Worm (Caenorhabditis elegans) whole organism, mixed stage, embryonic: ENCODE results near the gene ZK721.4.

Experiments used
- bed-3 ChIP-seq: fragments of 200-800 bp; sonication (Bioruptor generic); optimal IDR thresholded peaks from 3 replicates; lab custom pipeline; 2018; ENCODE audit warnings: mild to moderate bottlenecking, missing genetic modification characterization, moderate library complexity, missing compliant biosample characterization
- blmp-1 ChIP-seq: fragments of 150-350 bp; optimal IDR thresholded peaks from 2 replicates; lab custom pipeline; 2014; ENCODE audit warnings: missing biosample characterization, missing genetic modification characterization
- ceh-39 ChIP-seq: fragments of 150-350 bp; optimal IDR thresholded peaks from 2 replicates; lab custom pipeline; 2014; ENCODE audit warnings: missing biosample characterization, missing genetic modification characterization
- ceh-43 ChIP-seq: fragments of 200-800 bp; sonication (Bioruptor generic); optimal IDR thresholded peaks from 2 replicates; lab custom pipeline; 2018; ENCODE audit warnings: mild to moderate bottlenecking, missing genetic modification characterization, moderate library complexity, missing compliant biosample characterization
- ceh-83 ChIP-seq: fragments of 200-800 bp; sonication (Bioruptor generic); optimal IDR thresholded peaks from 2 replicates; lab custom pipeline; 2018; ENCODE audit warnings: mild to moderate bottlenecking, missing genetic modification characterization, missing compliant biosample characterization
- ces-1 ChIP-seq: fragments of 150-350 bp; optimal IDR thresholded peaks from 2 replicates; lab custom pipeline; 2014; ENCODE audit warnings: missing biosample characterization, missing genetic modification reagents, missing genetic modification characterization
- cnd-1 ChIP-seq: fragments of 200-800 bp; sonication (Bioruptor generic); optimal IDR thresholded peaks from 2 replicates; lab custom pipeline; 2018; ENCODE audit warnings: mild to moderate bottlenecking, missing genetic modification characterization, missing compliant biosample characterization
- drap-1 ChIP-seq: fragments of 200-800 bp; sonication (Bioruptor generic); optimal IDR thresholded peaks from 3 replicates; lab custom pipeline; 2018; ENCODE audit warnings: mild to moderate bottlenecking, missing genetic modification characterization, missing compliant biosample characterization
- elt-1 ChIP-seq: sonication (generic microtip); optimal IDR thresholded peaks from 2 replicates; lab custom pipeline; 2017; ENCODE audit warnings: missing genetic modification characterization, mild to moderate bottlenecking, missing compliant biosample characterization, antibody characterized with exemption, moderate library complexity, borderline replicate concordance; ENCODE audit not compliant: insufficient read depth
- elt-3 ChIP-seq: fragments of 150-350 bp; optimal IDR thresholded peaks from 2 replicates; lab custom pipeline; 2014; ENCODE audit warnings: missing biosample characterization, missing genetic modification characterization
- flh-1 ChIP-seq: fragments of 200-800 bp; sonication (Bioruptor generic); optimal IDR thresholded peaks from 2 replicates; lab custom pipeline; 2018; ENCODE audit warnings: mild to moderate bottlenecking, missing genetic modification characterization, moderate library complexity, missing compliant biosample characterization
- lin-13 ChIP-seq: fragments of 150-350 bp; optimal IDR thresholded peaks from 2 replicates; lab custom pipeline; 2014; ENCODE audit warnings: missing biosample characterization, missing genetic modification characterization
- lin-32 ChIP-seq: fragments of 200-800 bp; sonication (Bioruptor generic); optimal IDR thresholded peaks from 2 replicates; lab custom pipeline; 2018; ENCODE audit warnings: mild to moderate bottlenecking, missing genetic modification characterization, missing compliant biosample characterization
- lsy-2 ChIP-seq: fragments of 150-350 bp; optimal IDR thresholded peaks from 2 replicates; lab custom pipeline; 2014; ENCODE audit warnings: missing biosample characterization, missing genetic modification characterization
- mab-5 ChIP-seq: fragments of 150-350 bp; optimal IDR thresholded peaks from 2 replicates; lab custom pipeline; 2014; ENCODE audit warnings: missing biosample characterization, missing genetic modification characterization
- mep-1 ChIP-seq: fragments of 150-350 bp; optimal IDR thresholded peaks from 2 replicates; lab custom pipeline; 2017; ENCODE audit warnings: missing biosample characterization, missing genetic modification reagents, missing genetic modification characterization, inconsistent platforms
- mls-2 ChIP-seq: sonication (generic microtip); optimal IDR thresholded peaks from 2 replicates; lab custom pipeline; 2016; ENCODE audit warnings: mild to moderate bottlenecking, missing genetic modification characterization, moderate library complexity, missing compliant biosample characterization
- nhr-12 ChIP-seq: fragments of 150-350 bp; optimal IDR thresholded peaks from 2 replicates; lab custom pipeline; 2014; ENCODE audit warnings: missing biosample characterization, missing genetic modification characterization
- nhr-28 ChIP-seq: fragments of 150-350 bp; optimal IDR thresholded peaks from 2 replicates; lab custom pipeline; 2014; ENCODE audit warnings: missing biosample characterization, missing genetic modification characterization
- nhr-76 ChIP-seq: sonication (generic microtip); optimal IDR thresholded peaks from 2 replicates; lab custom pipeline; 2017; ENCODE audit warnings: missing biosample characterization, missing genetic modification characterization
- pha-4 ChIP-seq: fragments of 150-350 bp; optimal IDR thresholded peaks from 2 replicates; lab custom pipeline; 2018; ENCODE audit warnings: missing biosample characterization, missing genetic modification reagents, missing genetic modification characterization
- sem-2 ChIP-seq: fragments of 200-800 bp; sonication (Bioruptor generic); optimal IDR thresholded peaks from 2 replicates; lab custom pipeline; 2018; ENCODE audit warnings: mild to moderate bottlenecking, missing genetic modification characterization, missing compliant biosample characterization
- snpc-4 ChIP-seq: fragments of 150-350 bp; optimal IDR thresholded peaks from 2 replicates; lab custom pipeline; 2014; ENCODE audit warnings: missing biosample characterization, missing genetic modification characterization
- sptf-1 ChIP-seq: sonication (generic microtip); optimal IDR thresholded peaks from 2 replicates; lab custom pipeline; 2017; ENCODE audit warnings: mild to moderate bottlenecking, missing genetic modification characterization, moderate library complexity, missing compliant biosample characterization
- tbx-8 ChIP-seq: fragments of 200-800 bp; sonication (Bioruptor generic); optimal IDR thresholded peaks from 2 replicates; lab custom pipeline; 2018; ENCODE audit warnings: mild to moderate bottlenecking, missing genetic modification characterization, moderate library complexity, missing compliant biosample characterization
- unc-120 ChIP-seq: sonication (generic microtip); optimal IDR thresholded peaks from 2 replicates; lab custom pipeline; 2017; ENCODE audit warnings: missing genetic modification characterization, missing compliant biosample characterization; ENCODE audit not compliant: poor library complexity, severe bottlenecking
- unc-39 ChIP-seq: fragments of 150-350 bp; optimal IDR thresholded peaks from 2 replicates; lab custom pipeline; 2014; ENCODE audit warnings: missing biosample characterization, missing genetic modification characterization
- unc-62 ChIP-seq: fragments of 150-350 bp; optimal IDR thresholded peaks from 2 replicates; lab custom pipeline; 2014; ENCODE audit warnings: missing biosample characterization, missing genetic modification reagents, missing genetic modification characterization
- zip-8 ChIP-seq: fragments of 150-350 bp; optimal IDR thresholded peaks from 2 replicates; lab custom pipeline; 2014; ENCODE audit warnings: missing biosample characterization, missing genetic modification characterization
- ztf-11 ChIP-seq: fragments of 150-350 bp; optimal IDR thresholded peaks from 2 replicates; lab custom pipeline; 2014; ENCODE audit warnings: missing biosample characterization, missing genetic modification characterization

Gene ZK721.4

ce11 chrX:8799925-8800324, 21.3 kb downstream of the ZK721.4 start:
- TF ChIP-seq lin-32 = no peak
- TF ChIP-seq elt-3 (tag; lab: Kevin White, UChicago) = no peak
- TF ChIP-seq nhr-76 (tag; lab: Kevin White, UChicago) = no peak
- TF ChIP-seq sem-2 (GFP tag; lab: Kevin White, UChicago) = no peak
- no peak for TF ChIP-seq mep-1
- TF ChIP-seq tbx-8 (GFP tag; lab: Kevin White, UChicago) = no peak
- no peak for TF ChIP-seq zip-8 (tag; lab: Kevin White, UChicago)
- TF ChIP-seq mls-2 (tag; lab: Kevin White, UChicago) = no peak
- TF ChIP-seq lsy-2 (tag; lab: Kevin White, UChicago) = no peak
- no peak for TF ChIP-seq nhr-28 (tag; lab: Kevin White, UChicago)
- no peak for TF ChIP-seq mab-5 (tag; lab: Kevin White, UChicago)
- TF ChIP-seq ztf-11 (tag; lab: Kevin White, UChicago) = no peak
- no peak for TF ChIP-seq ceh-39 (tag; lab: Kevin White, UChicago)

DNA sequence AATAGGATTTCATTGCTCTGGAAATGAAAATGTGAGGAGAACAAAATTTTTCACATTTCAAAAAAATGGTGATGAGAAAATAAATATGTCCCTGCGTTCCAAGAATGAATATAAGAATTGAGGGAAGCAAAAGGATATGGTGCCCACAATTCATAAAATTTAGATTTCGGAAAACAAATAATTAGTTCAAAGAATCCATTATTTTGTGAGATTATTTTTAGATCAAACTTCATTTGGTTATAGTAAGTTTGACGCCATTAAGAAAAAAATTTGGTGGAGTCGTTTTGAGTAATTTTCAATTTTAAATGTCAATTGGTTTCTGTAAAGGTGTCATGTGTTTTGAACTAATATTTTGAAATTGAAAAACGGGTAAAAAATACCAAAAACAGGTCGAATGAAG, 21.7 kb downstream of the ZK721.4 start:
- TF ChIP-seq unc-39 (tag; lab: Kevin White, UChicago) (no peak), lin-13 (tag; lab: Kevin White, UChicago) (no peak), elt-3 (tag; lab: Kevin White, UChicago) (no peak), drap-1 (no peak), zip-8 (tag; lab: Kevin White, UChicago) (no peak), unc-120 (tag; lab: Kevin White, UChicago) (no peak), snpc-4 (no peak), ztf-11 (tag; lab: Kevin White, UChicago) (no peak), mep-1 (no peak), nhr-76 (tag; lab: Kevin White, UChicago) (no peak), pha-4 (tag; lab: Kevin White, UChicago) (no peak), tbx-8 (GFP tag; lab: Kevin White, UChicago) (no peak), flh-1 (GFP tag; lab: Kevin White, UChicago) (no peak), mab-5 (tag; lab: Kevin White, UChicago) (no peak)

DNA sequence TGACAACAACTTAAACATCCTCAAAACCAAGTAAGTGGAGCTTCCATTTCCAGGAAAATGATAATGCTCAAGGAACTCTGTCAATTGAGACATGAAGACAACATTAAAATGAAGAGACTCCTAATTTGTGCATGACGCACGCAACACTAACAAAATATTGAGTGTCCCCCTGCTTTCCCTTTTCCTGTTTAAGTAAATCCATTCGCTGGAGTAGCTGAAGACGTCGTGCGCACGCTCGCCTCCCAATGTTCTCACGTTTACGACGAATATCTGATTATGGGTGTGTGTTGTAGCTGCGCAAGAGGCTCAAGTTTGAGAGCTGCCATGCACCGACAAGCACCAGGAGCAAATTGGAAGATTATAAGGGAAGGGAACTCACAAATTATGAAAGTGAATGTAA, 22.3 kb downstream of the ZK721.4 start:
- TF ChIP-seq lsy-2 (tag; lab: Kevin White, UChicago) (no peak), zip-8 (tag; lab: Kevin White, UChicago) (no peak), ces-1 (GFP tag; lab: Kevin White, UChicago) (peak; percentile 92), tbx-8 (GFP tag; lab: Kevin White, UChicago) (no peak), lin-32 (no peak), pha-4 (tag; lab: Kevin White, UChicago) (no peak)

ce11 chrX:8805475-8805874, 26.8 kb downstream of the ZK721.4 start:
- TF ChIP-seq nhr-76 (tag; lab: Kevin White, UChicago) = no peak
- TF ChIP-seq ceh-43 (GFP tag; lab: Kevin White, UChicago) = no peak
- no peak for TF ChIP-seq pha-4 (tag; lab: Kevin White, UChicago)
- TF ChIP-seq mls-2 (tag; lab: Kevin White, UChicago) = no peak
- no peak for TF ChIP-seq nhr-12
- no peak for TF ChIP-seq sem-2 (GFP tag; lab: Kevin White, UChicago)
- no peak for TF ChIP-seq unc-62 (GFP tag; lab: Kevin White, UChicago)
- TF ChIP-seq tbx-8 (GFP tag; lab: Kevin White, UChicago) = no peak
- no peak for TF ChIP-seq lin-13 (tag; lab: Kevin White, UChicago)
- TF ChIP-seq nhr-28 (tag; lab: Kevin White, UChicago) = no peak
- TF ChIP-seq ces-1 (GFP tag; lab: Kevin White, UChicago) = no peak
- no peak for TF ChIP-seq cnd-1 (tag; lab: Kevin White, UChicago)
- no peak for TF ChIP-seq mab-5 (tag; lab: Kevin White, UChicago)
- no peak for TF ChIP-seq ceh-83
- no peak for TF ChIP-seq lsy-2 (tag; lab: Kevin White, UChicago)

DNA sequence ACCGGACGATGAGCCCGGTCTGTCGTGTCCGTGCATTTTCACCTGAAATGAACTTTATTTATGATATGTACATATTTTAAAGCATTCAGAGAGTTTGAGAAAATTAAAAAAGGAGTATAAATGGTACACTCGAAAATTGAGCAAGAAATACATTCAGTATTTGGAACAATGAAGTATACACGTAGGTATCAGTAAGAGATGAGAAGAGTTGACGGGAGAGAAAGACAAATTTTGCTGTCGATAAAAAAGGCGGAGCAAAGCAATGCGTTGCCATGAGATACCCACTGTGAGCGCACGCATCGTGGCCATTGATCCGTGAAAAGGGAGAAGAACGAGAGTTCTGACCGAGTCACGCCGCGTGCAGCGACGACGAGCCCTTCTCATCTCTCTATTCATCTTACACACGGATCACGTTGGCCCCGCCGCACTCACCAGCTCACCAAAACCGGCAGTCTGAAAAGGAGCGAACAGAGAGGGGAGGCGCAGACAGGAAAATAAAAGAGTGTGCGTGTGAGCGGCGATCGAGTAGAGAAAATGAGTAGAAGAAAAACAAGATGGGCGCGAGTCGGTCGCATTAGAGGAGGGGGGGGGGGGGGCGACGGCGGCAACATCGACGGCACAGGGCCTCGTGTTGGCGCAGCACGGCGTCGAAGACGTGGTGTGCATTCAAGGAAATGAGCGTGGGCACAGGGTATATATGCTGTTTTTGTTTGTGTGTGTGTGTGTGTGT, 27.6 kb downstream of the ZK721.4 start, which contains the start of gene R04E5.8:
Gene R04E5.8, minus strand, starts transcription at position 51 of the 730 bp plus-strand sequence.
- TF ChIP-seq mab-5 (tag; lab: Kevin White, UChicago) (no peak), unc-120 (tag; lab: Kevin White, UChicago) (peak; percentile 48)

DNA sequence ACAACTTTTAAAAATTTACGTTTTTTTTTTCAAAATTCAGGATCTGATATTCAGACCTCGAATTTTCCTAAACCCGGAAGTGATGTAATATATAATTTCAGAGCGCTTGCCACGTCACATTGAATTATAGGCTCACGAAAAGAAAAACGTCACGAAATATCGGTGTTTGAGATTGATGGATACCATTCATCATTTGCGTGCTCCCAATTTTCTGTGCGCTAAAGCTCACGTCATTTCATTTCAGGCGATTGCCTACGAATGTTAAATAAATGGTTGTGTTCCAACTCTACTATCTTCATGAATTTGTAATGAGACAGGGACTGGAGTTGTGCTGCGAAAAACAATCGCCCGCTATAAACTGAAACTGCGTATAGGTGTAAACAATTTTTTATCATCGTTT, 30.1 kb downstream of the ZK721.4 start:
- TF ChIP-seq tbx-8 (GFP tag; lab: Kevin White, UChicago) (no peak), flh-1 (GFP tag; lab: Kevin White, UChicago) (no peak), cnd-1 (tag; lab: Kevin White, UChicago) (no peak), lin-13 (tag; lab: Kevin White, UChicago) (no peak), lsy-2 (tag; lab: Kevin White, UChicago) (no peak), bed-3 (GFP tag; lab: Kevin White, UChicago) (no peak), nhr-28 (tag; lab: Kevin White, UChicago) (no peak), blmp-1 (tag; lab: Kevin White, UChicago) (no peak), ceh-39 (tag; lab: Kevin White, UChicago) (no peak), ces-1 (GFP tag; lab: Kevin White, UChicago) (no peak), elt-1 (tag; lab: Kevin White, UChicago) (no peak), unc-62 (GFP tag; lab: Kevin White, UChicago) (no peak), sptf-1 (tag; lab: Kevin White, UChicago) (no peak)
